Worm (Caenorhabditis elegans) whole organism, L3 larva: ENCODE results near the gene T25B6.4.

Source experiments
- ZK546.5 ChIP-seq: sonication (generic microtip); optimal IDR thresholded peaks from 2 replicates; lab custom pipeline; 2017; ENCODE audit warnings: missing biosample characterization, missing genetic modification characterization
- aly-2 ChIP-seq: fragments of 150-350 bp; optimal IDR thresholded peaks from 2 replicates; lab custom pipeline; 2014; ENCODE audit warnings: missing biosample characterization, missing genetic modification characterization
- ama-1 ChIP-seq: fragments of 150-350 bp; optimal IDR thresholded peaks from 2 replicates; lab custom pipeline; 2018
- ceh-16 ChIP-seq: sonication (generic microtip); optimal IDR thresholded peaks from 2 replicates; lab custom pipeline; 2017; ENCODE audit warnings: missing biosample characterization, missing genetic modification characterization
- ceh-28 ChIP-seq: fragments of 150-350 bp; optimal IDR thresholded peaks from 2 replicates; lab custom pipeline; 2014; ENCODE audit warnings: missing biosample characterization, missing genetic modification reagents, missing genetic modification characterization
- ceh-82 ChIP-seq: fragments of 150-350 bp; optimal IDR thresholded peaks from 2 replicates; lab custom pipeline; 2014; ENCODE audit warnings: missing biosample characterization, missing genetic modification characterization
- ceh-9 ChIP-seq: sonication (generic microtip); optimal IDR thresholded peaks from 2 replicates; lab custom pipeline; 2018; ENCODE audit warnings: missing biosample characterization, missing genetic modification characterization
- daf-12 ChIP-seq: fragments of 150-350 bp; optimal IDR thresholded peaks from 2 replicates; lab custom pipeline; 2014; ENCODE audit warnings: missing biosample characterization, missing genetic modification reagents, missing genetic modification characterization
- egl-27 ChIP-seq: sonication (generic microtip); optimal IDR thresholded peaks from 4 replicates; lab custom pipeline; 2017; ENCODE audit warnings: missing biosample characterization, missing genetic modification reagents, missing genetic modification characterization
- egl-5 ChIP-seq: fragments of 150-350 bp; optimal IDR thresholded peaks from 2 replicates; lab custom pipeline; 2017; ENCODE audit warnings: missing biosample characterization, missing genetic modification reagents, missing genetic modification characterization, inconsistent platforms
- elt-1 ChIP-seq: fragments of 150-350 bp; optimal IDR thresholded peaks from 2 replicates; lab custom pipeline; 2014; ENCODE audit warnings: missing biosample characterization, missing genetic modification characterization
- elt-2 ChIP-seq: sonication (generic microtip); optimal IDR thresholded peaks from 2 replicates; lab custom pipeline; 2016; ENCODE audit warnings: missing genetic modification reagents, mild to moderate bottlenecking, missing genetic modification characterization, missing compliant biosample characterization
- elt-3 ChIP-seq, 3 experiments: fragments of 150-350 bp in 1 of 3; sonication (generic microtip) in 2 of 3; optimal IDR thresholded peaks; 2 replicates in 2 of 3; 4 replicates in 1 of 3; lab custom pipeline; 2014 to 2017; ENCODE audit warnings: missing biosample characterization in 3 of 3, missing genetic modification characterization in 3 of 3
- eor-1 ChIP-seq, 2 experiments: fragments of 150-350 bp; optimal IDR thresholded peaks; 2 replicates each; lab custom pipeline; 2014 to 2018; ENCODE audit warnings: missing biosample characterization in 2 of 2, missing genetic modification characterization in 2 of 2
- fkh-10 ChIP-seq: sonication (generic microtip); optimal IDR thresholded peaks from 2 replicates; lab custom pipeline; 2017; ENCODE audit warnings: missing biosample characterization, missing genetic modification reagents, missing genetic modification characterization
- fkh-2 ChIP-seq: fragments of 150-350 bp; optimal IDR thresholded peaks from 2 replicates; lab custom pipeline; 2014; ENCODE audit warnings: missing biosample characterization, missing genetic modification reagents, missing genetic modification characterization
- fos-1 ChIP-seq: fragments of 150-350 bp; optimal IDR thresholded peaks from 2 replicates; lab custom pipeline; 2014; ENCODE audit warnings: missing biosample characterization, missing genetic modification characterization
- hmg-11 ChIP-seq: sonication (generic microtip); optimal IDR thresholded peaks from 2 replicates; lab custom pipeline; 2016; ENCODE audit warnings: missing genetic modification characterization, missing compliant biosample characterization
- jun-1 ChIP-seq: fragments of 150-350 bp; optimal IDR thresholded peaks from 2 replicates; lab custom pipeline; 2014; ENCODE audit warnings: missing biosample characterization, missing genetic modification reagents, missing genetic modification characterization
- lin-39 ChIP-seq: fragments of 150-350 bp; optimal IDR thresholded peaks from 2 replicates; lab custom pipeline; 2018; ENCODE audit warnings: missing biosample characterization, missing genetic modification reagents, missing genetic modification characterization
- lsy-12 ChIP-seq: sonication (generic microtip); optimal IDR thresholded peaks from 2 replicates; lab custom pipeline; 2016; ENCODE audit warnings: mild to moderate bottlenecking, missing genetic modification characterization, missing compliant biosample characterization
- mdl-1 ChIP-seq: fragments of 150-350 bp; optimal IDR thresholded peaks from 2 replicates; lab custom pipeline; 2014; ENCODE audit warnings: missing biosample characterization, missing genetic modification characterization
- mml-1 ChIP-seq: fragments of 150-350 bp; sonication (generic microtip); optimal IDR thresholded peaks from 3 replicates; lab custom pipeline; 2014; ENCODE audit warnings: missing biosample characterization, missing genetic modification characterization
- nfya-1 ChIP-seq: sonication (generic microtip); optimal IDR thresholded peaks from 2 replicates; lab custom pipeline; 2017; ENCODE audit warnings: missing genetic modification characterization, mild to moderate bottlenecking, missing compliant biosample characterization, antibody characterized with exemption, moderate library complexity; ENCODE audit not compliant: insufficient read depth
- nhr-11 ChIP-seq: fragments of 150-350 bp; optimal IDR thresholded peaks from 2 replicates; lab custom pipeline; 2014; ENCODE audit warnings: missing biosample characterization, missing genetic modification characterization
- nhr-12 ChIP-seq: fragments of 150-350 bp; optimal IDR thresholded peaks from 2 replicates; lab custom pipeline; 2014; ENCODE audit warnings: missing biosample characterization, missing genetic modification characterization
- nhr-23 ChIP-seq: fragments of 150-350 bp; optimal IDR thresholded peaks from 2 replicates; lab custom pipeline; 2014; ENCODE audit warnings: missing biosample characterization, missing genetic modification reagents, missing genetic modification characterization
- nhr-237 ChIP-seq: fragments of 150-350 bp; optimal IDR thresholded peaks from 2 replicates; lab custom pipeline; 2014; ENCODE audit warnings: missing biosample characterization, missing genetic modification characterization
- nhr-25 ChIP-seq: sonication (generic microtip); optimal IDR thresholded peaks from 2 replicates; lab custom pipeline; 2017; ENCODE audit warnings: missing biosample characterization, missing genetic modification characterization
- nhr-43 ChIP-seq: sonication (generic microtip); optimal IDR thresholded peaks from 2 replicates; lab custom pipeline; 2016; ENCODE audit warnings: mild to moderate bottlenecking, missing genetic modification characterization, missing compliant biosample characterization; ENCODE audit not compliant: poor library complexity, severe bottlenecking
- nhr-67 ChIP-seq: fragments of 150-350 bp; optimal IDR thresholded peaks from 2 replicates; lab custom pipeline; 2014; ENCODE audit warnings: missing biosample characterization, missing genetic modification characterization
- nhr-76 ChIP-seq: fragments of 150-350 bp; sonication (generic microtip); optimal IDR thresholded peaks from 5 replicates; lab custom pipeline; 2014; ENCODE audit warnings: missing biosample characterization, missing genetic modification characterization
- nhr-77 ChIP-seq: fragments of 150-350 bp; optimal IDR thresholded peaks from 2 replicates; lab custom pipeline; 2014; ENCODE audit warnings: missing biosample characterization, missing genetic modification characterization
- pha-4 ChIP-seq: fragments of 150-350 bp; optimal IDR thresholded peaks from 2 replicates; lab custom pipeline; 2014; ENCODE audit warnings: missing biosample characterization, missing genetic modification reagents, missing genetic modification characterization
- pqm-1 ChIP-seq: fragments of 150-350 bp; optimal IDR thresholded peaks from 2 replicates; lab custom pipeline; 2017; ENCODE audit warnings: missing biosample characterization, missing genetic modification characterization, inconsistent platforms
- sea-2 ChIP-seq: fragments of 150-350 bp; sonication (generic microtip); optimal IDR thresholded peaks from 4 replicates; lab custom pipeline; 2014; ENCODE audit warnings: missing biosample characterization, missing genetic modification reagents, missing genetic modification characterization
- skn-1 ChIP-seq: fragments of 150-350 bp; optimal IDR thresholded peaks from 2 replicates; lab custom pipeline; 2014; ENCODE audit warnings: missing biosample characterization, missing genetic modification characterization
- tbx-2 ChIP-seq: sonication (generic microtip); optimal IDR thresholded peaks from 2 replicates; lab custom pipeline; 2016; ENCODE audit warnings: mild to moderate bottlenecking, missing genetic modification characterization, missing compliant biosample characterization
- unc-39 ChIP-seq: sonication (generic microtip); optimal IDR thresholded peaks from 4 replicates; lab custom pipeline; 2017; ENCODE audit warnings: missing biosample characterization, missing genetic modification characterization
- unc-62 ChIP-seq: fragments of 150-350 bp; sonication (generic microtip); optimal IDR thresholded peaks from 4 replicates; lab custom pipeline; 2014; ENCODE audit warnings: missing biosample characterization, missing genetic modification reagents, missing genetic modification characterization
- zag-1 ChIP-seq: fragments of 150-350 bp; optimal IDR thresholded peaks from 2 replicates; lab custom pipeline; 2014; ENCODE audit warnings: missing biosample characterization, missing genetic modification characterization
- ztf-11 ChIP-seq: fragments of 150-350 bp; optimal IDR thresholded peaks from 2 replicates; lab custom pipeline; 2014; ENCODE audit warnings: missing biosample characterization, missing genetic modification characterization
- ztf-4 ChIP-seq: fragments of 150-350 bp; optimal IDR thresholded peaks from 2 replicates; lab custom pipeline; 2014; ENCODE audit warnings: missing biosample characterization, missing genetic modification characterization

Gene T25B6.4

ce11 chrX:9015420-9015819 is at the start of gene T25B6.4:
TSS of gene T25B6.4 (plus strand) at chrX:9015720.
- TF ChIP-seq egl-5 (tag; lab: Kevin White, UChicago) (no peak), nhr-77 (tag; lab: Kevin White, UChicago) (no peak), pqm-1 (tag; lab: Kevin White, UChicago) (no peak), nhr-23 (tag; lab: Kevin White, UChicago) (no peak), elt-2 (tag; lab: Kevin White, UChicago) (no peak), nhr-12 (tag; lab: Kevin White, UChicago) (no peak), skn-1 (tag; lab: Kevin White, UChicago) (no peak), fos-1 (no peak), ZK546.5 (tag; lab: Kevin White, UChicago) (no peak), ceh-28 (tag; lab: Kevin White, UChicago) (no peak), ama-1 (lab: Kevin White, UChicago) (no peak), ceh-82 (tag; lab: Kevin White, UChicago) (no peak)

- TF ChIP-seq hmg-11 (peak; percentile 6), nhr-67 (tag; lab: Kevin White, UChicago) (no peak), ztf-4 (no peak), fkh-10 (GFP tag; lab: Kevin White, UChicago) (no peak), lsy-12 (tag; lab: Kevin White, UChicago) (peak; percentile 24), ZK546.5 (tag; lab: Kevin White, UChicago) (no peak), aly-2 (tag; lab: Kevin White, UChicago) (no peak), sea-2 (no peak), egl-27 (tag; lab: Kevin White, UChicago) (no peak), ceh-9 (no peak), nfya-1 (tag; lab: Kevin White, UChicago) (peak; percentile 12), elt-2 (tag; lab: Kevin White, UChicago) (no peak), nhr-77 (tag; lab: Kevin White, UChicago) (peak; percentile 12), nhr-43 (peak; percentile 63), jun-1 (tag; lab: Kevin White, UChicago) (peak; percentile 10), skn-1 (tag; lab: Kevin White, UChicago) (peak; percentile 17), tbx-2 (tag; lab: Kevin White, UChicago) (peak; percentile 32), daf-12 (tag; lab: Kevin White, UChicago) (no peak), ceh-16 (tag; lab: Kevin White, UChicago) (no peak), mml-1 (no peak), fkh-2 (tag; lab: Kevin White, UChicago) (no peak), nhr-25 (peak; percentile 62)
Observed at ce11 chrX:8969111-8970048, 46.1 kb upstream of the T25B6.4 start.

- TF ChIP-seq elt-3 (tag; optimal IDR thresholded peaks at IDR 0.05; lab: Kevin White, UChicago) (peak in 1 of 3 experiments; percentile 35), nhr-76 (tag; lab: Kevin White, UChicago) (no peak), aly-2 (tag; lab: Kevin White, UChicago) (no peak), lin-39 (tag; lab: Kevin White, UChicago) (peak; percentile 26), ztf-4 (no peak), ceh-9 (no peak), ztf-11 (tag; lab: Kevin White, UChicago) (no peak), tbx-2 (tag; lab: Kevin White, UChicago) (no peak), fos-1 (no peak), pqm-1 (tag; lab: Kevin White, UChicago) (peak; percentile 10), mml-1 (no peak), mdl-1 (tag; lab: Kevin White, UChicago) (no peak), nfya-1 (tag; lab: Kevin White, UChicago) (peak; percentile 25), ZK546.5 (tag; lab: Kevin White, UChicago) (no peak), egl-5 (tag; lab: Kevin White, UChicago) (no peak), elt-1 (no peak), skn-1 (tag; lab: Kevin White, UChicago) (no peak), fkh-10 (GFP tag; lab: Kevin White, UChicago) (no peak), ceh-28 (tag; lab: Kevin White, UChicago) (peak; percentile 16), ceh-82 (tag; lab: Kevin White, UChicago) (no peak), nhr-23 (tag; lab: Kevin White, UChicago) (no peak), nhr-25 (no peak), nhr-237 (tag; lab: Kevin White, UChicago) (no peak), unc-62 (no peak), unc-39 (tag; lab: Kevin White, UChicago) (no peak), eor-1 (tag; optimal IDR thresholded peaks at IDR 0.05; lab: Kevin White, UChicago) (no peak), elt-2 (tag; lab: Kevin White, UChicago) (peak; percentile 13), hmg-11 (peak; percentile 43), pha-4 (tag; lab: Kevin White, UChicago) (peak; percentile 57), jun-1 (tag; lab: Kevin White, UChicago) (no peak), zag-1 (no peak), ceh-16 (tag; lab: Kevin White, UChicago) (no peak), nhr-11 (tag; lab: Kevin White, UChicago) (no peak)
Observed at ce11 chrX:8971461-8971860, 44.1 kb upstream of the T25B6.4 start.
